Worm (Caenorhabditis elegans): Measurements from ENCODE around the gene gphr-1.

DNA sequence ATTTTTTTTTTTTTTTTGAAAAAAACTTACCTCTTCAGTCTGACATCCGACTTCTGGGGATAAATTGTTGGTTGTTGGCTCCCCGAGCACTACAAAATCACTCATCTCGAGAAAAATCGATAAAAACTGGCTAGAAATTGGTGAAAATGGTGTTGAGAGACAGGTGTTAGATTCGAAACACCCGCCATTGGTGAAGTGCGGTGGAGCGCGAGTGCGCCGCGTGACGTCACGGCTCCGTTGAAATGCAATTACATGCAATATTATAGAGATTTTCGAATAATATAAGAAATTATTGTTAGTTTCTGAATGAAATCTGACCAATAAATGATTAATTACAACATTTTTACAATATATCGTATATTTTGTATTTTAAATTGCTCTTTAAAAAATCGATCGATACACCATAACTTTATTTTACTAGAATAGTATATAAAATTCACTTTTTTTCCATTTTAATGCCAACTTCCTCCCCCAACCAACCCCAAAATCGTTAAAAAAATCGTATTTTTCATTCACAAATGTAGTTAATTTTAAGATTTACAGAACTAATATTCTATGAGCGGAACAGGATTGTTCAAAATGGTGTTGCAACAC, 7.3 kb downstream of the gphr-1 start, which contains the start of the genes Y75B8A.18 and Y75B8A.19:
- TF ChIP-seq rnt-1 (tag; optimal IDR thresholded peaks at IDR 0.05) (no peak), ceh-34 (tag; optimal IDR thresholded peaks at IDR 0.05) (no peak), fkh-6 (tag; optimal IDR thresholded peaks at IDR 0.05) (no peak), pha-4 (tag; optimal IDR thresholded peaks at IDR 0.05) (no peak), ama-1 (optimal IDR thresholded peaks at IDR 0.05) (no peak)

Measured in whole organism, late embryonic.